Worm (Caenorhabditis elegans) whole organism, L4/young adult: ENCODE results near the gene srlf-1.

Source experiments
- W03F9.2 ChIP-seq: fragments of 150-350 bp; optimal IDR thresholded peaks from 2 replicates; lab custom pipeline; 2014; ENCODE audit warnings: missing biosample characterization, missing genetic modification characterization
- dao-5 ChIP-seq: sonication (generic microtip); optimal IDR thresholded peaks from 2 replicates; lab custom pipeline; 2016; ENCODE audit warnings: missing genotype, missing genetic modification characterization, moderate library complexity, missing compliant biosample characterization
- him-1 ChIP-seq: sonication (generic microtip); optimal IDR thresholded peaks from 2 replicates; lab custom pipeline; 2016; ENCODE audit warnings: missing genotype, missing genetic modification reagents, missing genetic modification characterization, missing compliant biosample characterization

srlf-1 gene

DNA sequence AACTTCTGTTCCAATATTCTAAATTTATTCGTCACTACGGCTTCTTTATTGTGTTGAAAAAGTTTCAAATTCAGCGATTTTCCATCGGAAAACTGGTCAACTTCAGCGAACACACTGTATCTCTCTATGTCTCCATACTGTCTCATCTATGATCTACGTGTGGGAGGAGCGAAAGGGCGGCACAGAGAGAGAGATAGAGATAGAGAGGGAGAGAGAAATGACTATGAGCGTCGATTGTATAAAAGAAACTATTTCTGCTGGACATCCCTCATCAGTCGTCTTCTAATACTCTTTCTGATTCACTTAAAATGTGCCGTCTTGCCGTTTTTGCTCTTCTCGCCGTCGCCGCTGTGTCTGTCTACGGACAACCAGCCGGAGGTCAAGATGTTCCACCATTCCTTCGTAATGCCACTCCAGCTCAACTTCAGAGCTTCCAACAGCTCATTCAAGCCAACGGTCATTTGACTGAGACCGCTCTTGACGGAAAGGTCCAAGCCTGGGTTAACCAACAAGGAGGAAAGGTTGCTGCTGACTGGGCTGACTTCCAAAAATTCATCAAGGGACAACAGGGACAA, at the start of gene srlf-1:
srlf-1 (plus strand) TSS at position 268 of the 575 bp plus-strand sequence.
- TF ChIP-seq him-1 (no peak), dao-5 (tag; lab: Kevin White, UChicago) (no peak), W03F9.2 (tag; lab: Kevin White, UChicago) (no peak)

DNA sequence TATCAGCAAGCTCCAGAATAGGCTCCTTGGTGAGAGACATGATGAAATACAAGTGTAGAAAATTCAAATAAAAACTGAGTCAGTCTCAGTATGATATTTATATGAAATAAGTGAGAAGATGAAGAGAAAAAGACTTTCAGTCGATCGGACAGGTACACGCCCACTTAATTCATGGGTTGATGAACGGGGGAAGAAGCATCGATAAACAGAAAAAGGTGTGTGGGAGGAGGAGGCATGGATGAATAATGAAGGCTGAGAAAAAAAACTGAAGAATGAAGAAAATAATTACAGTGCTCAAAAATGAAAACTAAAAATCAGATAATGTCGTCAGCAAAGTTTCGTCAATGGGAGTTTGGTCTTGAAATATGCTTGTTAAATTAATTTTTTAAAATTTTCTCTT, 36.9 kb upstream of the srlf-1 start, which contains the start of gene trx-1:
trx-1 (minus strand) TSS at position 101 of the 400 bp plus-strand sequence.
- TF ChIP-seq W03F9.2 (tag; lab: Kevin White, UChicago) (no peak), him-1 (no peak), dao-5 (tag; lab: Kevin White, UChicago) (no peak)

DNA sequence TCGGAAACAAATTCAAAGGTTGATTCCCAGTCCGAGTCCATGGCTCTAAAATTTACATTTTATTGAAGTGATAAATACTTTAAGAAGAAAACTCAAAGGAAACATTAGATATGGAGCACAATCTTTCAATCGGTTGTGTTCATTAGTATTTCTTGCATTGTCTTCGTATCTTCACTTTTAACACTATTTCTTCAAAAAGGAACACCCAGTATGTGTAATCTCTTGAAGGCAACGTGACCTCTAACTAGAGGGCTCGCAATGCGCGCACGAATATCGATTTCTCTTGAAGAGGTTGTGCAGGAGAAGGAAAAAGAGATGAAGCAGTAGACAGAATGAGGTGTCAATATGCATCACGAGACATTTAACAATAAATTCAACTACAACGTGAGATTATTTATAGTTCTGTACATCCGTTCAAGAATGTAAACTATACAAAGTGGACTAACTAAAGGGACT, 35.2 kb upstream of the srlf-1 start, which contains the start of the genes B0228.6 and B0228.1:
B0228.6 (minus strand) TSS at position 51 of the 456 bp plus-strand sequence.
B0228.1 (plus strand) TSS at position 228 of the 456 bp plus-strand sequence.
- TF ChIP-seq W03F9.2 (tag; lab: Kevin White, UChicago), result no peak
- no peak for TF ChIP-seq dao-5 (tag; lab: Kevin White, UChicago)
- no peak for TF ChIP-seq him-1

DNA sequence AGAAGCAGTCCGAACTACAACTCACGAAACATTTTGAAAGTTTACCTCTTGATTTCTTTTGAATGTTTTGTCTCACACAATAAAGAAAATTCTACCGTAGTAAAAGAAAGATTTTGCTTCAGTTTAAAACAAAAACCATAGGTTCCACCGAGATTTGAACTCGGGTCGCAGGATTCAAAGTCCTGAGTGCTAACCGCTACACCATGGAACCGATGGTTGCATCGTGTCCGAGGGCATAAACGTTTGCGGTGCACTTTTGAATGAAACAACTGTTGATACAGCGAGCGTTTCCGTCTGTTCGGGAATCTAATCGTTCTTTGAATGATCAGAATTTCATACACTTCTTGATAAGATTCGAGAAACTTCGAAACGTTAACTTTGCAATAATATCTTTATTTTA, 33.6 kb upstream of the srlf-1 start:
- TF ChIP-seq him-1, result no peak
- peak; percentile 38 for TF ChIP-seq dao-5 (tag; lab: Kevin White, UChicago)
- TF ChIP-seq W03F9.2 (tag; lab: Kevin White, UChicago), result peak; percentile 32

DNA sequence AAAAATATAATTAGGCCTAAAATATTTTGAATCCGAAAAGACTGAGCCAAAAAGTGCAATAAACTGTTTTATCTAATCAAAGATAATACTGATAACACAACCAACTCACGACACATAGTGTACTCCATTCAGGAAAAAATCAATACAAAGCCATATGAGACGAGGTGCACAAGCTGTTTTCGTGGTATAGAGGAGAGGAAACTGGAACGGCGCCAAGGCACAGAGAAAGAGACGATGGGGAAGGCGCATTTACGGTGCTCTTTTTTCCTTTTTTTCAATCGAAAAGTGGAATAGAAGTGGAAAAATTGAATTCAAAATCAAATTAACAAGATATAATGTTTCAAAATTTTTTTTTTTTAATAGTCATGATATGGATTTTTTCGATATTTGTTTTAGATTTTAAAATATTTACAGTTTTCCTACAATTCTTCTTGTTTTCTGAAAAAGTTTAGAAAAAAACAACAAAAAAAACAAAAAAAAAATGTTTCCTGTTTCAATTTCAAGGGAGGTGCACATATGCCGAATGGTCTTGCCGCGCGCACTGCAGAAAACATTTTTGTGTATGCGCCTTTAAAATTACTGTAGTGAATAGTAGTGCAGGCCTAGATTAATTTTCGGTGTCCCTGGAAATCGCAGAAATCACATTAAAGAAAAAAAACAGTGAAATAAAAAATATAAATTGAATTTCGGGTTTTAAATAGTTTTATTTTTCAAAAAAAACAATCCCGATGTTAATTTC, 31.8 kb upstream of the srlf-1 start, which contains the start of gene B0228.7:
B0228.7 (minus strand) TSS at position 627 of the 739 bp plus-strand sequence.
- TF ChIP-seq him-1 (no peak), dao-5 (tag; lab: Kevin White, UChicago) (no peak), W03F9.2 (tag; lab: Kevin White, UChicago) (no peak)

DNA sequence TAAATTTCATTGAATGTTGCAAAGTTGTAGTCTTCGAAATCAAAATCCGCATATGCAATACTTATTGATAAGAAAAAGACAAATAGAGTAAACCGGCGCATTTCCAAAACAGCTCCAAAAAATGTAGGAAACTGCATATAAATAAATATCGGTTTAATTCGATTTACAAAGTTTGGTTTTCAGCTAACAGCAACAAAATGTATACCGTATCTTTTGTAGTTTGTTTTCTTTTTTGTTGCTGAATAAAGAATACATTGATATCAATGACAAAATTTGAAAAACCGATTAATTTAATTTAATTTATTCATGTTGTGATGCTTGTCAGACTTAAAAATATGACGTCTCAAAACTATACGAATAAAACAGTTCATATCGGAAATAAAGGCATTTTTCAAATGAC, 29.0 kb upstream of the srlf-1 start, which contains the start of gene B0228.8:
B0228.8 (minus strand) TSS at position 101 of the 400 bp plus-strand sequence.
- TF ChIP-seq dao-5 (tag; lab: Kevin White, UChicago) (no peak), W03F9.2 (tag; lab: Kevin White, UChicago) (no peak), him-1 (no peak)

DNA sequence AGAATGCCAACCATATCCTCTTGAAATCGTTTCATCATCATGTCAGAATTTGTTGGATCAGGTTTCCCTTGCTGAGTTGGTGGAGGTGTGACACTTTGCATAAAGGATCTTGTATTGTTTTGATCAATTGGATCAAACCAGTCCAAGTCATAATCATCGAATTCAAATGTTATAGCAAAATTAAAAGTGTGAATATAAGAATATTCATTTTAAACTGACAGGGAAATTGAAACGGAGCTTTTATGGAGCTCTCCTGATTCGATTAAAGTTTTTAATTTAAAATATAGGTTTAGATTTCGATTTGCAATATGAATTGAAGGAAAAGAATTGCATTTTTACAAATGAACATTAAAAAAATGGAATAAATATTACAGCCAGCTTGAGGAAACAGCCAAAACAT, 26.8 kb upstream of the srlf-1 start, which contains the start of gene B0228.9:
B0228.9 (minus strand) TSS at position 101 of the 400 bp plus-strand sequence.
- no peak for TF ChIP-seq W03F9.2 (tag; lab: Kevin White, UChicago)
- no peak for TF ChIP-seq dao-5 (tag; lab: Kevin White, UChicago)
- TF ChIP-seq him-1, result no peak

DNA sequence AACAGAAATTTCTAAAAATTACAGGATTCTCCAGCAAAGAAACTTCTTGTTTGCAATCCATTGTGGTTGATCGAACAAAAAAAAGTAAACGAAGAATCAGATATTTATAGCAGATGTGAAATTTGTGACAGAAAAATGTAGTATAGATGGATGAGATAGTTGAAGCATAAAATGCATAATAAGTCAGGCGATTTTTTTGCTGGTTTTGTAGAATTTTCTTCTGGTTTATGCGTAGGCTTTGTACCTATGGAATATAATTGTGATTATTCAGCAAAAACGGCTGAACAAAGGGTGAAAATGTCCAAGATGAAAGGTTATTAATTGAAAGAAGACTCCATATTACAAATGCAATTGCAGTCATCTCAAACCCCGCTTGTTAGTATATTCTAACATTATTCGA, 24.9 kb upstream of the srlf-1 start, which contains the start of gene srh-39:
srh-39 (minus strand) TSS at position 101 of the 400 bp plus-strand sequence.
- no peak for TF ChIP-seq dao-5 (tag; lab: Kevin White, UChicago)
- TF ChIP-seq W03F9.2 (tag; lab: Kevin White, UChicago), result no peak
- no peak for TF ChIP-seq him-1

DNA sequence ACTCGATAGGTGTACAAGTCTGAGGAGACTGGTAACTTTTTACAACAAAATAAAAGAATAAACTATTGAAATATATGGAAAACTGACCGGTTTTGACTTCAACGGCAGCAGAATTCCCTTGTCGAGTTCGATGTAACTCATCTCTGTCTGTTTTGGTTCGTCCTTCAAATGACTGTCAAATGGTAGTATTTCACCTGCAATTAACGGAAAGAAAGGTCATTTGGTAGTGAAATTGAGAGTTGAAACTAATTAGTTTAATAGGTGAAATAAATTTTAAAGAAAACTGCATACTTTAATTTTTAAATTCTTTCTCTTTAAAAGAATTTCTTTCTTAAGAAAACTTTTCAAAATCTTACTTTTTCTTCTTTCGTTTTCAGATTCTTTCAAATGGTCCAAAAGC, 21.1 kb upstream of the srlf-1 start:
- TF ChIP-seq W03F9.2 (tag; lab: Kevin White, UChicago), result no peak
- TF ChIP-seq him-1, result no peak
- no peak for TF ChIP-seq dao-5 (tag; lab: Kevin White, UChicago)

DNA sequence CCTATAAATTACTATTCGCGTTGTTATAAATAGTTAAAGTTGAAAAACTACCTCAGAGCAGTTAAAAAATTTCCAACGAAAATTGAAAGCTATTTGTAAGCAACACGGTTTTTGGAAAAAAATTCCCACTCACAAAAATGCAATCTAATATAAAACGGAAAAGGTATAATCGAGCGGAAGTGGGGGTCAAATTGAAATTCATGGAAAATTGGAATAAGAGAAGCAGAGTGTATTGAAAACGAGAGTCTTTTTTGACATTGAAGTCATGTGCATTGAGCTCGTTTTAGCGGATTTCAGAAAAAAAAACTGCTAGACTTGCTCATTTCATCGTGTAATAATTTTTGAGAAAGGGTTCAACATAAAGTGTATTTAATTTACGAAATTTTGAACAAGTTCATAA, 20.1 kb upstream of the srlf-1 start:
- TF ChIP-seq W03F9.2 (tag; lab: Kevin White, UChicago), result no peak
- no peak for TF ChIP-seq him-1
- TF ChIP-seq dao-5 (tag; lab: Kevin White, UChicago), result no peak

DNA sequence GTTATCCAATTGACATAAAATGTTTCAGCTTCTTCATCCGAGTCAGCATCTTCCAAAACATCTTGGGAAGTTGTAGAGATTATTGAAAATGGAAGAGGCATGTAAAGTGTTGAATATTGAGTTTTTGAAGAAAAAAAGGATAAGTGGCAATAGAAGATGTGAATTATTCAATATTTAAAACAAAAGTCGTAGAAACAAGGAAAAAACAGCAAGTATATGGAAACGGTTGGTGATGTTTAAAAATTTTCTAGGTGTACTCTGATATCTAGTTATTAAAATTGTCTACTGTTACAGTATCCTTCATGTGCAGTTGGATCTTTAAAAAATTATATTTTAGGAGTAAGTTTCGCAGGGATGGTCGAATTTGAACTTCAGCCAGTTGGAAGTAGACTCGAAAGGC, 18.5 kb upstream of the srlf-1 start, which contains the start of gene C06A8.8:
C06A8.8 (minus strand) TSS at position 101 of the 400 bp plus-strand sequence.
- TF ChIP-seq W03F9.2 (tag; lab: Kevin White, UChicago) (no peak), dao-5 (tag; lab: Kevin White, UChicago) (no peak), him-1 (no peak)

DNA sequence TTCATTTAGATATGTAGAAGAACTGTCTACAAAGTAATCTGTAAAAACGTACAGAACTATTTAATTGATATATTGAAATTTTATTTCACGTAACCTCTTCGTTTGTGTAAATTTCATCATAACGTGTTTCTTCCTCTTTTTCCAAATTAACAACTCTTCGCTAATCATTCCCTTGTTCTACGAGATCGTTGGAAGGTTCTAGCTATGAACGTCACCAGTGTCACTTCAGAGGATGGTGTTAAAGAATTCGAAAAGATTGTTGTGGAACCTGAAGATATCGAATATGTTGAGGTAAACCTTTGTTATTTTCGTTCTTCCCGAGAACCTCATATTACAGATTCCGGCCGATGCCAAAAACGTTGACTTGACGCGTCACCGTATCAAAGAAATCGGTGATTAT, 18.0 kb upstream of the srlf-1 start, which contains the start of gene C06A8.6:
C06A8.6 (plus strand) TSS at position 89 of the 400 bp plus-strand sequence.
- no peak for TF ChIP-seq him-1
- no peak for TF ChIP-seq dao-5 (tag; lab: Kevin White, UChicago)
- TF ChIP-seq W03F9.2 (tag; lab: Kevin White, UChicago), result no peak

DNA sequence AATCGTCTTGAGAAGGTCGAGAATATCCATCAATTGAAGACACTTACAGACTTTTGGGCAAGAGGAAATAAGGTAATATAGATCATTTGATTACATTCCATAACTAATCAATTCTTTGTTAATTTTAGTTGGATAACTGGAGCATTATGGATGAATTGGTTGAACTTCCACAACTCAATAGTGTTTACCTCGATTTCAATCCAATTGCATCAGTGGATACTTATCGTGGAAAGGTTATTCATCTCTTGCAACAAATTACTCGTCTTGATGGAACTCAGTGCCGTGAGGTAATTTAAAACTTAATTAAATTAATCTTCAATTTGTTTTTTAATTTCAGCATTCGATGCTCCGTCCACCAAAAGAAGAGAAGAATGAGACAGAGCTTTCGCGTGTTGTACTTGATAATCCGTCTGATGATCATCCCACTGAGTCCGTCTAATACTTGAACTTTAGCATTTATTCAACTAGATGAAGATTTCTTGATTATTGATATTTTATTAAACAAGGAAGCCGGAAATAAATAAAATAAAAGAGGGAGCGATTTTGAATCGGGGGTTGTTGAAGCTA, 16.9 kb upstream of the srlf-1 start:
- TF ChIP-seq him-1 (no peak), dao-5 (tag; lab: Kevin White, UChicago) (no peak), W03F9.2 (tag; lab: Kevin White, UChicago) (no peak)
